Fruit fly (Drosophila melanogaster) whole organism, embryonic: ENCODE data around the gene CG14630.

Source experiments
- BtbVII ChIP-seq: fragments of 200-800 bp; sonication (Bioruptor generic); optimal IDR thresholded peaks from 3 replicates; lab custom pipeline; 2017; ENCODE audit warnings: missing biosample characterization, mild to moderate bottlenecking, missing genetic modification characterization
- CG2199 ChIP-seq: fragments of 200-800 bp; sonication (Bioruptor generic); IDR thresholded peaks from 3 replicates; pipeline ENCODE4 v1.3.6; 2022; ENCODE audit warnings: missing biosample characterization, missing genetic modification characterization
- Sin3A ChIP-seq: fragments of >200 bp; optimal IDR thresholded peaks from 2 replicates; lab custom pipeline; 2018
- gfzf ChIP-seq: fragments of 200-800 bp; sonication (Bioruptor generic); optimal IDR thresholded peaks from 2 replicates; lab custom pipeline; 2016; ENCODE audit warnings: missing biosample characterization, mild to moderate bottlenecking, missing genetic modification characterization, moderate library complexity

- TF ChIP-seq BtbVII (GFP tag; lab: Kevin White, UChicago) = no peak
- no peak for TF ChIP-seq Sin3A (lab: Kevin White, UChicago)
- TF ChIP-seq CG2199 (GFP tag; lab: Robert Waterston, UW) = no peak
- TF ChIP-seq gfzf (GFP tag; lab: Kevin White, UChicago) = no peak
Measured at dm6 chrX:1045924-1046323, 14.6 kb downstream of the CG14630 start, which contains the start of gene CG42259.
